Worm (Caenorhabditis elegans) whole organism, mixed stage, embryonic: Measurements from ENCODE around the gene srh-140.

Experiments used
- blmp-1 ChIP-seq: fragments of 150-350 bp; optimal IDR thresholded peaks from 2 replicates; lab custom pipeline; 2014; ENCODE audit warnings: missing biosample characterization, missing genetic modification characterization
- unc-39 ChIP-seq: fragments of 150-350 bp; optimal IDR thresholded peaks from 2 replicates; lab custom pipeline; 2014; ENCODE audit warnings: missing biosample characterization, missing genetic modification characterization

DNA sequence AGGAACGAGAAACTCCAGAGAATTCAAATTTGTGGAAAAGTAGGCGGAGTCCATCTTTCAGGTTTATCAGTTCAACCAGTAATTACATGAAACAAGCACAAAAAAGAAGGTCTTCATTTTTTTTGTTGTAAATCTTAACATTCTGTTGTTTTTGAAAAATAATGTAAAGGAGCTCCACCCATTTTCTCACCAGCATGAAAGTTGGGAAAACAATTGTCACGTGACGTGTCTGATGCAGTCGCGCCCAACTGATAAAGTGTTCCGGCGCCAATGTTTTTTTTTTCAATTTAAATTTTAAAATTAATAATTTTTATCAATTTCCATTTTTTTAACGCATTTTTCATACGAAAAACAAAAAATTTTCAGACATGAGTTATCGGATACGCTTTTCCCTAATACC, 47.1 kb downstream of the srh-140 start, which contains the start of gene F57A10.4:
- TF ChIP-seq unc-39 (tag; lab: Kevin White, UChicago) (no peak), blmp-1 (no peak)
